Fruit fly (Drosophila melanogaster) whole organism, embryonic: ENCODE measurements around the gene Syt12.

Experiments
- Ada2b ChIP-seq: fragments of 200-800 bp; sonication (Bioruptor generic); IDR thresholded peaks from 2 replicates; pipeline ENCODE4 v1.3.6; 2022; ENCODE audit warnings: missing biosample characterization, missing genetic modification characterization
- CG10543 ChIP-seq: fragments of 200-800 bp; sonication (Bioruptor generic); optimal IDR thresholded peaks from 3 replicates; lab custom pipeline; 2017; ENCODE audit warnings: missing biosample characterization, mild to moderate bottlenecking, missing genetic modification characterization, moderate library complexity
- CG11560 ChIP-seq: fragments of 200-800 bp; sonication (Bioruptor generic); IDR thresholded peaks from 3 replicates; pipeline ENCODE4 v1.3.6; 2022; ENCODE audit warnings: missing biosample characterization, missing genetic modification characterization
- CG14965 ChIP-seq: fragments of 200-800 bp; sonication (Bioruptor generic); optimal IDR thresholded peaks from 2 replicates; lab custom pipeline; 2016; ENCODE audit warnings: missing biosample characterization, missing genetic modification characterization, borderline replicate concordance
- CG15269 ChIP-seq: fragments of 200-800 bp; sonication (Bioruptor generic); optimal IDR thresholded peaks from 2 replicates; lab custom pipeline; 2018; ENCODE audit warnings: missing biosample characterization, mild to moderate bottlenecking, missing genetic modification characterization, moderate library complexity
- CG18011 ChIP-seq: fragments of 200-800 bp; sonication (Bioruptor generic); optimal IDR thresholded peaks from 2 replicates; lab custom pipeline; 2017; ENCODE audit warnings: missing biosample characterization, missing genetic modification characterization, mild to moderate bottlenecking, moderate library complexity, missing genotype
- CG18476 ChIP-seq: fragments of 200-800 bp; sonication (Bioruptor generic); optimal IDR thresholded peaks from 2 replicates; lab custom pipeline; 2016; ENCODE audit warnings: missing biosample characterization, mild to moderate bottlenecking, missing genetic modification characterization
- CG18599 ChIP-seq: fragments of 200-800 bp; sonication (Bioruptor generic); optimal IDR thresholded peaks from 3 replicates; lab custom pipeline; 2017; ENCODE audit warnings: missing biosample characterization, missing genetic modification characterization, mild to moderate bottlenecking, moderate library complexity, missing genetic modification reagents
- CG2199 ChIP-seq: fragments of 200-800 bp; sonication (Bioruptor generic); IDR thresholded peaks from 3 replicates; pipeline ENCODE4 v1.3.6; 2022; ENCODE audit warnings: missing biosample characterization, missing genetic modification characterization
- CG31441 ChIP-seq: fragments of 200-800 bp; sonication (Bioruptor generic); IDR thresholded peaks from 2 replicates; pipeline ENCODE4 v1.3.6; 2022; ENCODE audit warnings: missing biosample characterization, missing genetic modification characterization
- CG32772 ChIP-seq: fragments of 200-800 bp; sonication (Bioruptor generic); IDR thresholded peaks from 2 replicates; pipeline ENCODE4 v1.3.6; 2022; ENCODE audit warnings: missing biosample characterization, missing genetic modification characterization
- CG3726 ChIP-seq: fragments of 200-800 bp; sonication (Bioruptor generic); IDR thresholded peaks from 3 replicates; pipeline ENCODE4, ENCODE4 v1.3.6; 2022; ENCODE audit warnings: missing biosample characterization, missing genetic modification characterization
- CG3847 ChIP-seq: fragments of 200-800 bp; sonication (Bioruptor generic); IDR thresholded peaks from 2 replicates; pipeline ENCODE4 v1.3.6; 2022; ENCODE audit warnings: missing biosample characterization, missing genetic modification characterization
- CG4328 ChIP-seq: fragments of 200-800 bp; sonication (Bioruptor generic); optimal IDR thresholded peaks from 3 replicates; lab custom pipeline; 2017; ENCODE audit warnings: missing biosample characterization, missing genetic modification reagents, missing genetic modification characterization
- CG5245 ChIP-seq: fragments of 200-800 bp; sonication (Bioruptor generic); optimal IDR thresholded peaks from 3 replicates; lab custom pipeline; 2016; ENCODE audit warnings: missing biosample characterization, missing genetic modification characterization
- CG6791 ChIP-seq: fragments of 200-800 bp; sonication (Bioruptor generic); IDR thresholded peaks from 3 replicates; pipeline ENCODE4 v1.3.6; 2022; ENCODE audit warnings: missing biosample characterization, missing genetic modification characterization; ENCODE audit not compliant: partially characterized antibody
- CG6813 ChIP-seq: fragments of 200-800 bp; sonication (Bioruptor generic); optimal IDR thresholded peaks from 2 replicates; lab custom pipeline; 2017; ENCODE audit warnings: missing biosample characterization, missing genetic modification characterization, mild to moderate bottlenecking, moderate library complexity, missing genetic modification reagents
- CG8388 ChIP-seq: fragments of 200-800 bp; sonication (Bioruptor generic); optimal IDR thresholded peaks from 2 replicates; lab custom pipeline; 2019; ENCODE audit warnings: missing biosample characterization, mild to moderate bottlenecking, missing genetic modification characterization, moderate library complexity
- E2f1 ChIP-seq: fragments of 200-800 bp; sonication (Bioruptor generic); IDR thresholded peaks from 2 replicates; pipeline ENCODE4 v1.3.6; 2022; ENCODE audit warnings: missing biosample characterization, missing genetic modification characterization
- E2f2 ChIP-seq: fragments of 200-800 bp; sonication (Bioruptor generic); IDR thresholded peaks from 2 replicates; pipeline ENCODE4 v1.3.6; 2022; ENCODE audit warnings: missing biosample characterization, missing genetic modification characterization
- Hand ChIP-seq: fragments of 200-800 bp; sonication (Bioruptor generic); optimal IDR thresholded peaks from 2 replicates; lab custom pipeline; 2017; ENCODE audit warnings: mild to moderate bottlenecking, missing biosample characterization, missing genetic modification reagents, missing genetic modification characterization
- HmgZ ChIP-seq: fragments of 200-800 bp; sonication (Bioruptor generic); optimal IDR thresholded peaks from 2 replicates; lab custom pipeline; 2018; ENCODE audit warnings: missing biosample characterization, mild to moderate bottlenecking, missing genetic modification characterization
- Lhr ChIP-seq: fragments of 200-800 bp; sonication (Bioruptor generic); optimal IDR thresholded peaks from 3 replicates; lab custom pipeline; 2017; ENCODE audit warnings: mild to moderate bottlenecking, missing biosample characterization, missing genetic modification reagents, missing genetic modification characterization
- Lpt ChIP-seq: fragments of >200 bp; optimal IDR thresholded peaks from 2 replicates; lab custom pipeline; 2018; ENCODE audit warnings: missing biosample characterization, missing genetic modification characterization
- MESR4 ChIP-seq: fragments of 200-800 bp; sonication (Bioruptor generic); optimal IDR thresholded peaks from 2 replicates; lab custom pipeline; 2018; ENCODE audit warnings: missing biosample characterization, mild to moderate bottlenecking, missing genetic modification characterization, moderate library complexity
- Sox100B ChIP-seq: fragments of 200-800 bp; sonication (Bioruptor generic); optimal IDR thresholded peaks from 3 replicates; lab custom pipeline; 2018; ENCODE audit warnings: missing biosample characterization, mild to moderate bottlenecking, missing genetic modification characterization
- aop ChIP-seq: fragments of 200-800 bp; sonication (Bioruptor generic); IDR thresholded peaks from 2 replicates; pipeline ENCODE4 v1.3.6; 2022; ENCODE audit warnings: missing biosample characterization, missing genetic modification characterization
- bigmax ChIP-seq: fragments of 200-800 bp; sonication (Bioruptor generic); optimal IDR thresholded peaks from 2 replicates; lab custom pipeline; 2018; ENCODE audit warnings: missing biosample characterization, mild to moderate bottlenecking, missing genetic modification characterization
- disco-r ChIP-seq: fragments of 200-800 bp; sonication (Bioruptor generic); optimal IDR thresholded peaks from 2 replicates; lab custom pipeline; 2016; ENCODE audit warnings: missing biosample characterization, missing genetic modification characterization
- dmrt11E ChIP-seq: fragments of 200-800 bp; sonication (Bioruptor generic); optimal IDR thresholded peaks from 3 replicates; lab custom pipeline; 2018; ENCODE audit warnings: missing biosample characterization, mild to moderate bottlenecking, missing genetic modification characterization, moderate library complexity
- emc ChIP-seq: fragments of 200-800 bp; sonication (Bioruptor generic); optimal IDR thresholded peaks from 2 replicates; lab custom pipeline; 2016; ENCODE audit warnings: missing biosample characterization, missing genetic modification characterization
- fd3F ChIP-seq: fragments of 200-800 bp; sonication (Bioruptor generic); optimal IDR thresholded peaks from 2 replicates; lab custom pipeline; 2018; ENCODE audit warnings: missing biosample characterization, mild to moderate bottlenecking, missing genetic modification characterization, moderate library complexity
- gsb ChIP-seq: fragments of 200-800 bp; sonication (Bioruptor generic); IDR thresholded peaks from 2 replicates; pipeline ENCODE4 v1.3.6; 2022; ENCODE audit warnings: missing biosample characterization, missing genetic modification characterization
- insv ChIP-seq, 2 experiments: fragments of 200-800 bp; sonication (Bioruptor generic); optimal IDR thresholded peaks; 3 replicates each; lab custom pipeline; 2016 to 2018; ENCODE audit warnings: missing biosample characterization in 2 of 2, missing genetic modification characterization in 2 of 2
- jigr1 ChIP-seq: fragments of 200-800 bp; sonication (Bioruptor generic); IDR thresholded peaks from 3 replicates; pipeline ENCODE4 v1.3.6; 2022; ENCODE audit warnings: missing biosample characterization, missing genetic modification characterization
- jing ChIP-seq: fragments of 200-800 bp; sonication (Bioruptor generic); optimal IDR thresholded peaks from 2 replicates; lab custom pipeline; 2018; ENCODE audit warnings: missing biosample characterization, mild to moderate bottlenecking, missing genetic modification characterization
- knrl ChIP-seq: fragments of 200-800 bp; sonication (Bioruptor generic); IDR thresholded peaks from 3 replicates; pipeline ENCODE4 v1.3.6; 2022; ENCODE audit warnings: missing biosample characterization, missing genetic modification characterization; ENCODE audit not compliant: partially characterized antibody
- mld ChIP-seq: fragments of 200-800 bp; sonication (Bioruptor generic); IDR thresholded peaks from 3 replicates; pipeline ENCODE4 v1.3.6; 2022; ENCODE audit warnings: missing biosample characterization, missing genetic modification characterization; ENCODE audit not compliant: partially characterized antibody
- pnt ChIP-seq: fragments of 200-800 bp; sonication (Bioruptor generic); optimal IDR thresholded peaks from 3 replicates; lab custom pipeline; 2016; ENCODE audit warnings: missing biosample characterization, missing genetic modification characterization
- psq ChIP-seq: fragments of 200-800 bp; sonication (Bioruptor generic); optimal IDR thresholded peaks from 2 replicates; lab custom pipeline; 2017; ENCODE audit warnings: missing biosample characterization, missing genetic modification characterization
- pum ChIP-seq: fragments of 200-800 bp; sonication (Bioruptor generic); optimal IDR thresholded peaks from 2 replicates; lab custom pipeline; 2016; ENCODE audit warnings: missing biosample characterization, missing genetic modification characterization
- pzg ChIP-seq: fragments of 200-800 bp; sonication (Bioruptor generic); optimal IDR thresholded peaks from 3 replicates; lab custom pipeline; 2018; ENCODE audit warnings: missing biosample characterization, mild to moderate bottlenecking, missing genetic modification characterization, moderate library complexity
- sc ChIP-seq, 3 experiments: fragments of >200 bp in 2 of 3; fragments of 200-800 bp in 1 of 3; sonication (Bioruptor generic) in 1 of 3; optimal IDR thresholded peaks; 2 replicates in 2 of 3; 3 replicates in 1 of 3; lab custom pipeline; 2017; ENCODE audit warnings: mild to moderate bottlenecking in 1 of 3, missing biosample characterization in 1 of 3, missing genetic modification characterization in 1 of 3, missing genetic modification reagents in 1 of 3
- seq ChIP-seq: fragments of 200-800 bp; sonication (Bioruptor generic); IDR thresholded peaks from 2 replicates; pipeline ENCODE4 v1.3.6; 2022; ENCODE audit warnings: missing biosample characterization, missing genetic modification characterization
- slou ChIP-seq: fragments of 200-800 bp; sonication (Bioruptor generic); optimal IDR thresholded peaks from 3 replicates; lab custom pipeline; 2016; ENCODE audit warnings: missing biosample characterization, missing genetic modification characterization
- slp2 ChIP-seq: fragments of 200-800 bp; sonication (Bioruptor generic); optimal IDR thresholded peaks from 2 replicates; lab custom pipeline; 2016; ENCODE audit warnings: missing biosample characterization, missing genetic modification characterization
- tx ChIP-seq: fragments of 200-800 bp; sonication (Bioruptor generic); optimal IDR thresholded peaks from 2 replicates; lab custom pipeline; 2016; ENCODE audit warnings: missing biosample characterization, missing genetic modification characterization
- vfl ChIP-seq: fragments of 200-800 bp; sonication (Bioruptor generic); optimal IDR thresholded peaks from 2 replicates; lab custom pipeline; 2016; ENCODE audit warnings: missing biosample characterization, missing genetic modification characterization
- z ChIP-seq: fragments of 200-800 bp; sonication (Bioruptor generic); IDR thresholded peaks from 3 replicates; pipeline ENCODE4 v1.3.6; 2022; ENCODE audit warnings: missing biosample characterization, missing genetic modification characterization

Syt12 gene

DNA sequence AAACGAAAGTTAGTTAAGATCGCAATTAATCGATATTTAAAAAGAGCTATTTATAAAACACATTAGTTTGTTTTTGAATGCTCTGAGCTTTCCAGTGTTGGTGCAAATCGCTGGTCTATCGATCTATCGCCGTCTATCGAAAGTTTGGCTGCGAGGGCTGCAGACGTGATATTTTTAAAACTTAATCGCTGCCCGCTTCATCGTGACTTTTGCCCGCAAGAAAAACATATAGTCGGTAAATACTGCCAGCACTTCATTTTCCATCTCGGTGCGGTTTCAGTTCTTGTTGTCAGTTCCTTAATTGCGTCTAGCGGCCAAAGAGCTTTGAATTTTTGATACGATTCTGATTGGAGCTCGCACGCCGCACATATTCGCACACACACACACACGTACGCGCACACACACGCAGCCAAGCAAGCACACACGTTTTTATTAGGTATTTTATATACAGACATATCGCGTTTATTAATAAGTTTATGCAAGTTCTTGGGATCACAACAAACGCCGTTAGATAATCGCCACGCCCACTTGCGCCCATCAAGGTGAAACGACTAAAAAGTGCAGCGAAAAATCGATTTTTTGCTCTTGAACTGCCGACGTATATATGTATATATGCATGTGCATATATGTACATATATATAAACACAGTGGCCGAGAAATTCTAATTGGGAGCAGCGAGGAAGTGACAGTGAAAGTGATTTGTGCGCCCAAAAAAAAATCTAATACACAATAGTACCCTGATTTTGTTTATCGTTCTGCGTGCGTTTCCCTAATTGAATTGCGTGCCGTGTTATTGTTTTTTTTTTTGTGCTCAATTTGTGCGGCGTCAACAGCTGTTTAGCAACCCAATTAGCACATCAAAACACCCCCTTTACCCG, 12.0 kb downstream of the Syt12 start (continued):
- no peak for TF ChIP-seq jing (GFP tag; lab: Kevin White, UChicago)
- TF ChIP-seq HmgZ = peak; percentile 59
- TF ChIP-seq CG18599 (GFP tag; lab: Kevin White, UChicago) = no peak
- TF ChIP-seq knrl = peak; percentile 58
- TF ChIP-seq CG18011 (GFP tag; lab: Kevin White, UChicago) = no peak
- no peak for TF ChIP-seq CG8388 (GFP tag; lab: Kevin White, UChicago)
- TF ChIP-seq CG6813 = no peak
- TF ChIP-seq bigmax (GFP tag; lab: Kevin White, UChicago) = no peak
- no peak for TF ChIP-seq Lhr (GFP tag; lab: Kevin White, UChicago)
- peak; percentile 23; the same call in 1 of the 2 replicates for TF ChIP-seq CG31441
- no peak for TF ChIP-seq dmrt11E
- TF ChIP-seq CG6791 = peak; percentile 70
- no peak for TF ChIP-seq slp2 (GFP tag; lab: Kevin White, UChicago)
- no peak for TF ChIP-seq Sox100B (GFP tag; lab: Kevin White, UChicago)
- no peak for TF ChIP-seq MESR4 (GFP tag; lab: Kevin White, UChicago)
- TF ChIP-seq CG4328 (GFP tag; lab: Kevin White, UChicago) = no peak
- no peak for TF ChIP-seq Lpt
- TF ChIP-seq vfl = no peak
- no peak for TF ChIP-seq CG11560
- peak in 1 of 2 experiments; percentile 61 for TF ChIP-seq insv (GFP tag; optimal IDR thresholded peaks at IDR 0.05; lab: Kevin White, UChicago)
- no peak for TF ChIP-seq CG32772 (GFP tag; lab: Robert Waterston, UW)
- TF ChIP-seq pzg = peak; percentile 68
- no peak for TF ChIP-seq pnt (GFP tag; lab: Kevin White, UChicago)
- TF ChIP-seq E2f1 (GFP tag; lab: Robert Waterston, UW) = no peak
- TF ChIP-seq z (GFP tag; lab: Robert Waterston, UW) = no peak
- no peak for TF ChIP-seq CG10543
- no peak for TF ChIP-seq tx
- TF ChIP-seq aop (GFP tag; lab: Robert Waterston, UW) = no peak
- TF ChIP-seq Ada2b (GFP tag; lab: Robert Waterston, UW) = no peak
- no peak for TF ChIP-seq emc (GFP tag; lab: Kevin White, UChicago)
- no peak for TF ChIP-seq disco-r (GFP tag; lab: Kevin White, UChicago)
- no peak for TF ChIP-seq jigr1 (GFP tag; lab: Robert Waterston, UW)
- TF ChIP-seq Hand (GFP tag; lab: Kevin White, UChicago) = no peak
- no peak for TF ChIP-seq CG3847 (GFP tag; lab: Robert Waterston, UW)
- TF ChIP-seq seq = no peak
- no peak for TF ChIP-seq sc (optimal IDR thresholded peaks at IDR 0.05; lab: Kevin White, UChicago)
- TF ChIP-seq sc (GFP tag; optimal IDR thresholded peaks at IDR 0.05; lab: Kevin White, UChicago) = no peak
- TF ChIP-seq gsb (GFP tag; lab: Robert Waterston, UW) = no peak
- no peak for TF ChIP-seq CG3726 (GFP tag; lab: Robert Waterston, UW)
- TF ChIP-seq CG18476 (GFP tag; lab: Kevin White, UChicago) = no peak
- no peak for TF ChIP-seq CG15269 (tag; lab: Kevin White, UChicago)
- TF ChIP-seq slou (GFP tag; lab: Kevin White, UChicago) = no peak
- TF ChIP-seq CG14965 (GFP tag; lab: Kevin White, UChicago) = no peak
- no peak for TF ChIP-seq mld
- TF ChIP-seq fd3F (GFP tag; lab: Kevin White, UChicago) = no peak
- TF ChIP-seq pum = no peak
- TF ChIP-seq CG5245 (GFP tag; lab: Kevin White, UChicago) = no peak
- TF ChIP-seq psq (GFP tag; lab: Kevin White, UChicago) = no peak
- TF ChIP-seq E2f2 (GFP tag; lab: Robert Waterston, UW) = peak; percentile 86
- TF ChIP-seq CG2199 (GFP tag; lab: Robert Waterston, UW) = no peak
